Worm (Caenorhabditis elegans): ENCODE results near the gene swt-1.

Gene swt-1

ce11 chrIV:273299-273698 lies 34.0 kb upstream of the swt-1 start, which contains the start of gene srh-282:
Gene srh-282, minus strand, starts transcription at chrIV:273399.
- TF ChIP-seq alr-1 (tag; optimal IDR thresholded peaks at IDR 0.05) (no peak), nhr-6 (tag; optimal IDR thresholded peaks at IDR 0.05) (no peak), sem-4 (tag; optimal IDR thresholded peaks at IDR 0.05) (no peak), blmp-1 (tag; optimal IDR thresholded peaks at IDR 0.05; ENCODE audit: insufficient read depth) (no peak), lin-39 (tag; optimal IDR thresholded peaks at IDR 0.05) (no peak), mab-5 (tag; optimal IDR thresholded peaks at IDR 0.05) (no peak), crh-2 (tag; optimal IDR thresholded peaks at IDR 0.05) (no peak), ztf-11 (tag; optimal IDR thresholded peaks at IDR 0.05) (no peak)

ce11 chrIV:274185-274584 lies 33.1 kb upstream of the swt-1 start, which contains the start of gene sma-10:
Gene sma-10, plus strand, starts transcription at chrIV:274420.
- TF ChIP-seq nhr-6 (tag; optimal IDR thresholded peaks at IDR 0.05) (no peak), ceh-16 (tag; optimal IDR thresholded peaks at IDR 0.05) (no peak), F13H6.1 (tag; optimal IDR thresholded peaks at IDR 0.05) (peak; percentile 51), nhr-129 (tag; optimal IDR thresholded peaks at IDR 0.05) (peak; percentile 31), R02D3.7 (tag; optimal IDR thresholded peaks at IDR 0.05) (no peak), nhr-10 (tag; optimal IDR thresholded peaks at IDR 0.05) (no peak), Y55F3AM.14 (GFP tag; optimal IDR thresholded peaks at IDR 0.05) (no peak), fos-1 (tag; optimal IDR thresholded peaks at IDR 0.05) (peak; percentile 93), nhr-237 (tag; optimal IDR thresholded peaks at IDR 0.05) (no peak), lsy-2 (tag; optimal IDR thresholded peaks at IDR 0.05) (no peak), nhr-21 (tag; optimal IDR thresholded peaks at IDR 0.05) (peak; percentile 37), C34F6.9 (tag; optimal IDR thresholded peaks at IDR 0.05) (peak; percentile 3), sma-3 (GFP tag; optimal IDR thresholded peaks at IDR 0.05) (peak; percentile 82), nhr-25 (tag; optimal IDR thresholded peaks at IDR 0.05) (peak; percentile 39), nhr-77 (tag; optimal IDR thresholded peaks at IDR 0.05) (no peak), gmeb-1 (tag; optimal IDR thresholded peaks at IDR 0.05) (peak; percentile 71), peb-1 (tag; optimal IDR thresholded peaks at IDR 0.05) (no peak), ZK546.5 (tag; optimal IDR thresholded peaks at IDR 0.05) (no peak), snpc-4 (tag; optimal IDR thresholded peaks at IDR 0.05) (no peak), crh-2 (tag; optimal IDR thresholded peaks at IDR 0.05) (peak; percentile 82), unc-39 (tag; optimal IDR thresholded peaks at IDR 0.05) (no peak), sem-4 (tag; optimal IDR thresholded peaks at IDR 0.05) (no peak), aly-2 (tag; optimal IDR thresholded peaks at IDR 0.05) (no peak), sma-9 (GFP tag; optimal IDR thresholded peaks at IDR 0.05) (peak; percentile 91), sma-9 (tag; optimal IDR thresholded peaks at IDR 0.05) (no peak), nhr-11 (tag; optimal IDR thresholded peaks at IDR 0.05) (no peak)

DNA sequence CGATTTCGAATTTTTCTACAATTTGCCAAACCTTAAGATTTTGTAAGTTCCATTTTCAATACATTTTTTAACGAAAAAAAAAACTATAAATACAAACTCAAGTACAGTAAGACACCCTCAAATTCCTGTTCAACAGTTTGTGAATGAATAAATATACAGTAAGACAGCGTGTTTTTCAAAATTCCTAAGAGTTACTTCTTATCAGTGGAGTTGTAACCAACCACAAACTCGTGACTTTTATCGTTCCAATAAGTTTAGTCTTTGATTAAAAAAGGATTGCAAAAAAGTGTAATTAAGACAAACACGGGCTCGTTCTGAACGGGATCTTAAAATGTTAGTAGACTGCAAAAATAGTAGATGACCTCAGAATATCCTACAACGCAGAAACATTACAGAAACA lies 32.2 kb upstream of the swt-1 start:
- TF ChIP-seq sma-9 (GFP tag; optimal IDR thresholded peaks at IDR 0.05) (peak; percentile 17), sma-9 (tag; optimal IDR thresholded peaks at IDR 0.05) (no peak), lsy-2 (tag; optimal IDR thresholded peaks at IDR 0.05) (peak in 1 of 2 experiments; percentile 11), ztf-11 (tag; optimal IDR thresholded peaks at IDR 0.05) (no peak), gmeb-1 (tag; optimal IDR thresholded peaks at IDR 0.05) (peak; percentile 46), aly-2 (tag; optimal IDR thresholded peaks at IDR 0.05) (no peak)

DNA sequence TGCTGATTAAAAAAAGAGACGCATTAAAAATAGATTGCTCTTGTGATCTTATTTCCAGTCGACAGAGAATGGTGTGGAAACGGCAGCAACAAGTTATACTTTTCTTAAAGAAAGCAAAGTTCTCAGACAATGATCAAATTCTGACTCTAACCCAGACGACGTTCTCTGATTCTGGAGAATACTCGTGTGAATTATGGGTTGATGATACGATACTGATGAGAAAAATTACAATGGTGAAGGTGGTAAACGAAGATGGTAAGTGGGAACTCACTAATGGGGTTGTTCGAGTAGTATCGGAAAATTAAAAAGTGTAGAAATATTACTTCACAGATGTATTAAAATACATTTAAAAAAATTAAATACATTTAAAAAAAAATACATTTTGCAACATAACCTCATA lies 29.0 kb upstream of the swt-1 start:
- TF ChIP-seq crh-2 (tag; optimal IDR thresholded peaks at IDR 0.05): no peak
- no peak for TF ChIP-seq nhr-12 (tag; optimal IDR thresholded peaks at IDR 0.05)
- TF ChIP-seq lin-39 (tag; optimal IDR thresholded peaks at IDR 0.05): no peak
- no peak for TF ChIP-seq R02D3.7 (tag; optimal IDR thresholded peaks at IDR 0.05)
- no peak for TF ChIP-seq egl-27 (tag; optimal IDR thresholded peaks at IDR 0.05)
- TF ChIP-seq lsy-2 (tag; optimal IDR thresholded peaks at IDR 0.05): no peak
- no peak for TF ChIP-seq gmeb-1 (tag; optimal IDR thresholded peaks at IDR 0.05)
- no peak for TF ChIP-seq nhr-10 (tag; optimal IDR thresholded peaks at IDR 0.05)
- no peak for TF ChIP-seq ama-1 (optimal IDR thresholded peaks at IDR 0.05)
- no peak for TF ChIP-seq peb-1 (tag; optimal IDR thresholded peaks at IDR 0.05)
- no peak for TF ChIP-seq lin-13 (GFP tag; optimal IDR thresholded peaks at IDR 0.05)
- TF ChIP-seq blmp-1 (tag; optimal IDR thresholded peaks at IDR 0.05; ENCODE audit: insufficient read depth): no peak
- no peak for TF ChIP-seq C34F6.9 (tag; optimal IDR thresholded peaks at IDR 0.05)
- no peak for TF ChIP-seq nhr-23 (tag; optimal IDR thresholded peaks at IDR 0.05)
- TF ChIP-seq nhr-25 (tag; optimal IDR thresholded peaks at IDR 0.05): no peak
- TF ChIP-seq ceh-16 (tag; optimal IDR thresholded peaks at IDR 0.05): no peak
- no peak for TF ChIP-seq alr-1 (tag; optimal IDR thresholded peaks at IDR 0.05)
- TF ChIP-seq lin-11 (tag; optimal IDR thresholded peaks at IDR 0.05): no peak

All from whole organism, L2 larva.